Worm (Caenorhabditis elegans) whole organism, young adult: ENCODE measurements around the gene ced-3.

Source experiments
- ama-1 ChIP-seq, 3 experiments: fragments of 150-350 bp in 1 of 3; sonication (generic microtip) in 2 of 3; optimal IDR thresholded peaks; 2 replicates each; lab custom pipeline; 2014 to 2018; ENCODE audit warnings: missing biosample characterization in 2 of 3, missing genetic modification characterization in 2 of 3, missing genetic modification reagents in 2 of 3
- ets-4 ChIP-seq: fragments of 200-800 bp; sonication (Bioruptor generic); optimal IDR thresholded peaks from 2 replicates; lab custom pipeline; 2018; ENCODE audit warnings: mild to moderate bottlenecking, missing genetic modification characterization, missing compliant biosample characterization
- hlh-26 ChIP-seq: fragments of 200-800 bp; sonication (Bioruptor generic); conservative IDR thresholded peaks from 2 replicates; pipeline ENCODE4 v1.3.6; 2022; ENCODE audit warnings: missing genetic modification reagents, missing genetic modification characterization, missing compliant biosample characterization
- lin-40 ChIP-seq: sonication (generic microtip); optimal IDR thresholded peaks from 2 replicates; lab custom pipeline; 2016; ENCODE audit warnings: missing genetic modification characterization, mild to moderate bottlenecking, missing compliant biosample characterization, missing genotype, missing genetic modification reagents
- nhr-90 ChIP-seq: sonication (generic microtip); optimal IDR thresholded peaks from 2 replicates; lab custom pipeline; 2016; ENCODE audit warnings: missing genotype, mild to moderate bottlenecking, missing genetic modification characterization, missing compliant biosample characterization
- rec-8 ChIP-seq, 2 experiments: sonication (generic microtip); optimal IDR thresholded peaks; 2 replicates each; lab custom pipeline; 2016; ENCODE audit warnings: mild to moderate bottlenecking in 2 of 2, missing genetic modification characterization in 2 of 2, missing genetic modification reagents in 2 of 2, missing genotype in 2 of 2, missing biosample characterization in 1 of 2, missing compliant biosample characterization in 1 of 2, moderate library complexity in 1 of 2
- sptf-2 ChIP-seq: fragments of 200-800 bp; sonication (Bioruptor generic); optimal IDR thresholded peaks from 2 replicates; lab custom pipeline; 2018; ENCODE audit warnings: mild to moderate bottlenecking, missing genetic modification characterization, missing compliant biosample characterization
- tlf-1 ChIP-seq: fragments of 200-800 bp; sonication (Bioruptor generic); optimal IDR thresholded peaks from 2 replicates; lab custom pipeline; 2018; ENCODE audit warnings: mild to moderate bottlenecking, missing genetic modification characterization, missing compliant biosample characterization

DNA sequence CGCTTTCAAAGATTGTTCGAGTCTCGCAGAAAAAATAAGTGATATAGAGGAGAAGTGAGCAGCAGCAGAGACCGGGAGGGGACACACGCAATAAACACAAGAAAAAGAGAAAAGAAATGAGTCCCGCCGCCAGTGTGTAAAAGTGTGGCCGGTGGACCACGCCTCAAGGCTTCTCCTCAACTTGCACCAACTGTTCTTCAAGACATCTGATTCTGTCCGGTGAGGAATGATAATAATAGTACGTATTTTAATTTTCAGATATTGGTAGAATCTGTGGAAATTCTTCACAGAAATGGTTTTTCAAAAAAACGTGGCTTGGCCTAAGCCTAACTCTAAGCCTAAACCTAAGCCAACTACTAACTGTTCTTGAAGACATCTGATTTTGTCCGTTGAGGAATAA is 24.6 kb downstream of the ced-3 start, which contains the start of gene lev-1:
- TF ChIP-seq rec-8 (tag; optimal IDR thresholded peaks at IDR 0.05; lab: Kevin White, UChicago): no peak
- TF ChIP-seq tlf-1 (GFP tag; lab: Kevin White, UChicago): no peak
- TF ChIP-seq nhr-90 (tag; lab: Kevin White, UChicago): no peak
- TF ChIP-seq sptf-2 (GFP tag; lab: Kevin White, UChicago): no peak
- TF ChIP-seq ets-4 (GFP tag; lab: Kevin White, UChicago): no peak
- TF ChIP-seq hlh-26 (GFP tag; lab: Robert Waterston, UW): no peak
- TF ChIP-seq lin-40 (tag; lab: Kevin White, UChicago): no peak
- no peak for TF ChIP-seq ama-1 (optimal IDR thresholded peaks at IDR 0.05; lab: Kevin White, UChicago)
- TF ChIP-seq ama-1 (GFP tag; optimal IDR thresholded peaks at IDR 0.05; lab: Kevin White, UChicago): no peak
